Worm (Caenorhabditis elegans) whole organism, young adult: ENCODE results near the gene fzr-1.

Experiments
- B0336.3 ChIP-seq: fragments of 200-800 bp; sonication (Bioruptor generic); IDR thresholded peaks from 2 replicates; pipeline ENCODE4 v1.3.6; 2022; ENCODE audit warnings: missing genetic modification characterization, missing compliant biosample characterization
- F57C9.4 ChIP-seq: sonication (generic microtip); optimal IDR thresholded peaks from 2 replicates; lab custom pipeline; 2017; ENCODE audit warnings: mild to moderate bottlenecking, missing genetic modification characterization, missing compliant biosample characterization
- Y79H2A.3 ChIP-seq: fragments of 200-800 bp; sonication (Bioruptor generic); conservative IDR thresholded peaks from 2 replicates; pipeline ENCODE4 v1.3.6; 2022; ENCODE audit warnings: missing genetic modification reagents, missing genetic modification characterization, missing compliant biosample characterization
- cebp-1 ChIP-seq, 2 experiments: fragments of 200-800 bp in 1 of 2; sonication (Bioruptor generic) in 1 of 2; sonication (generic microtip) in 1 of 2; IDR thresholded peaks in 1 of 2; optimal IDR thresholded peaks in 1 of 2; 2 replicates each; pipeline versions ENCODE4 v1.3.6 to Lab custom; 2017 to 2022; ENCODE audit warnings: missing compliant biosample characterization in 2 of 2, missing genetic modification characterization in 2 of 2, mild to moderate bottlenecking in 1 of 2, missing genetic modification reagents in 1 of 2, moderate library complexity in 1 of 2
- egrh-3 ChIP-seq: fragments of 200-800 bp; sonication (Bioruptor generic); IDR thresholded peaks from 2 replicates; pipeline ENCODE4 v1.3.6; 2022; ENCODE audit warnings: missing genetic modification reagents, missing genetic modification characterization, missing compliant biosample characterization
- him-1 ChIP-seq: sonication (generic microtip); optimal IDR thresholded peaks from 2 replicates; lab custom pipeline; 2016; ENCODE audit warnings: missing genotype, missing genetic modification reagents, missing genetic modification characterization, missing compliant biosample characterization
- madf-3 ChIP-seq: fragments of 200-800 bp; sonication (Bioruptor generic); IDR thresholded peaks from 2 replicates; pipeline ENCODE4 v1.3.6; 2022; ENCODE audit warnings: missing genetic modification reagents, missing genetic modification characterization, missing compliant biosample characterization
- nfya-1 ChIP-seq: sonication (generic microtip); optimal IDR thresholded peaks from 2 replicates; lab custom pipeline; 2017; ENCODE audit warnings: antibody characterized with exemption, missing compliant biosample characterization, missing genetic modification characterization, borderline replicate concordance; ENCODE audit not compliant: insufficient read depth
- nhr-90 ChIP-seq: sonication (generic microtip); optimal IDR thresholded peaks from 2 replicates; lab custom pipeline; 2016; ENCODE audit warnings: missing genotype, mild to moderate bottlenecking, missing genetic modification characterization, missing compliant biosample characterization
- pha-4 ChIP-seq: fragments of 150-350 bp; sonication (generic microtip); optimal IDR thresholded peaks from 2 replicates; lab custom pipeline; 2014; ENCODE audit warnings: missing biosample characterization, missing genetic modification reagents, missing genetic modification characterization
- rcor-1 ChIP-seq: fragments of 200-800 bp; sonication (Bioruptor generic); IDR thresholded peaks from 2 replicates; pipeline ENCODE4 v1.3.6; 2022; ENCODE audit warnings: missing genetic modification reagents, missing genetic modification characterization, missing compliant biosample characterization
- unc-62 ChIP-seq: fragments of 150-350 bp; optimal IDR thresholded peaks from 2 replicates; lab custom pipeline; 2014; ENCODE audit warnings: missing biosample characterization, missing genetic modification reagents, missing genetic modification characterization
- zfh-2 ChIP-seq: fragments of 200-800 bp; sonication (Bioruptor generic); conservative IDR thresholded peaks from 2 replicates; pipeline ENCODE4 v1.3.6; 2022; ENCODE audit warnings: missing genetic modification reagents, missing genetic modification characterization, missing compliant biosample characterization
- ztf-28 ChIP-seq: fragments of 200-800 bp; sonication (Bioruptor generic); IDR thresholded peaks from 2 replicates; pipeline ENCODE4 v1.3.6; 2022; ENCODE audit warnings: missing genetic modification reagents, missing genetic modification characterization, missing compliant biosample characterization

DNA sequence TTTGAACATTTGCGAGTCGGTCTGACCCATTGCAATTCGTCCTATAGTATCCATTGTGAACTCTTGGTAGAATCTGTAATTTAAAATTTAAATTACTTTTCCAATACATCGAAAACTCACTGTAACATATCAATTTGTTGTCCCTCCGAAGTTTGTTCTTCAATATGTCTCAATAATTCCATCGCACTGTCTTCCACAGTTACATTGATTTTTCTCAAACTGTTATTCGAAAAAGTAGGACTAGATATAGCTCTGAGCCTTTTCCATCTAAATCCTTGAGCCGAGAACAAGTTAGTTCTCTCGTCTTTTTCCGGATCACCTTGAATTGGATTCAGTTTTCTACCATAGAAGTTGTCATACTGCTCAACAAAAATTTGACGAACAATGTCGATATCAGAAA is 17.9 kb upstream of the fzr-1 start:
- TF ChIP-seq ztf-28 (GFP tag; lab: Robert Waterston, UW) (no peak), madf-3 (no peak), nhr-90 (no peak), zfh-2 (GFP tag; lab: Robert Waterston, UW) (no peak), Y79H2A.3 (GFP tag; lab: Robert Waterston, UW) (no peak), him-1 (tag; lab: Kevin White, UChicago) (no peak), rcor-1 (GFP tag; lab: Robert Waterston, UW) (no peak), egrh-3 (no peak), F57C9.4 (no peak), cebp-1 (GFP tag; IDR thresholded peaks at IDR 0.05; lab: Robert Waterston, UW) (no peak), cebp-1 (tag; optimal IDR thresholded peaks at IDR 0.05; lab: Kevin White, UChicago) (no peak), B0336.3 (GFP tag; lab: Robert Waterston, UW) (no peak), pha-4 (no peak), unc-62 (GFP tag; lab: Kevin White, UChicago) (no peak), nfya-1 (tag; lab: Kevin White, UChicago) (no peak)
